Worm (Caenorhabditis elegans) whole organism, L1 larva: ENCODE measurements around the gene C40H1.8.

ENCODE experiments used
- C16A3.4 ChIP-seq: fragments of 150-350 bp; optimal IDR thresholded peaks from 2 replicates; lab custom pipeline; 2014; ENCODE audit warnings: missing biosample characterization, missing genetic modification characterization
- C34B4.2 ChIP-seq: sonication (generic microtip); optimal IDR thresholded peaks from 2 replicates; lab custom pipeline; 2017; ENCODE audit warnings: mild to moderate bottlenecking, missing genetic modification characterization, missing compliant biosample characterization
- F16B12.6 ChIP-seq: fragments of 150-350 bp; optimal IDR thresholded peaks from 2 replicates; lab custom pipeline; 2014; ENCODE audit warnings: missing biosample characterization, missing genetic modification characterization
- Y116A8C.19 ChIP-seq: sonication (generic microtip); optimal IDR thresholded peaks from 2 replicates; lab custom pipeline; 2016; ENCODE audit warnings: missing compliant biosample characterization, missing genetic modification characterization, borderline replicate concordance
- aha-1 ChIP-seq: fragments of 150-350 bp; optimal IDR thresholded peaks from 2 replicates; lab custom pipeline; 2014; ENCODE audit warnings: missing biosample characterization, missing genetic modification characterization
- alr-1 ChIP-seq: fragments of 200-800 bp; sonication (Bioruptor generic); optimal IDR thresholded peaks from 2 replicates; lab custom pipeline; 2018; ENCODE audit warnings: borderline replicate concordance, mild to moderate bottlenecking, missing genetic modification characterization, missing compliant biosample characterization
- blmp-1 ChIP-seq: fragments of 150-350 bp; optimal IDR thresholded peaks from 2 replicates; lab custom pipeline; 2014; ENCODE audit warnings: missing biosample characterization, missing genetic modification characterization
- ceh-63 ChIP-seq: fragments of 200-800 bp; sonication (Bioruptor generic); optimal IDR thresholded peaks from 2 replicates; lab custom pipeline; 2018; ENCODE audit warnings: mild to moderate bottlenecking, missing genetic modification characterization, missing compliant biosample characterization
- ceh-8 ChIP-seq: fragments of 200-800 bp; sonication (Bioruptor generic); optimal IDR thresholded peaks from 2 replicates; lab custom pipeline; 2018; ENCODE audit warnings: mild to moderate bottlenecking, missing genetic modification characterization, moderate library complexity, missing compliant biosample characterization
- ceh-90 ChIP-seq: sonication (generic microtip); optimal IDR thresholded peaks from 2 replicates; lab custom pipeline; 2016; ENCODE audit warnings: missing genetic modification characterization, missing compliant biosample characterization
- efl-1 ChIP-seq, 4 experiments: fragments of 150-350 bp; optimal IDR thresholded peaks in 3 of 4; peaks in 1 of 4; 1 replicate in 1 of 4; 2 replicates in 3 of 4; lab custom pipeline; 2014; ENCODE audit warnings: missing biosample characterization in 2 of 4, missing genetic modification characterization in 2 of 4, missing genetic modification reagents in 2 of 4
- efl-3 ChIP-seq: fragments of 200-800 bp; sonication (Bioruptor generic); optimal IDR thresholded peaks from 2 replicates; lab custom pipeline; 2018; ENCODE audit warnings: mild to moderate bottlenecking, missing genetic modification characterization, missing compliant biosample characterization
- egl-27 ChIP-seq, 2 experiments: fragments of 150-350 bp in 1 of 2; sonication (generic microtip); optimal IDR thresholded peaks; 3 replicates each; lab custom pipeline; 2017 to 2018; ENCODE audit warnings: missing biosample characterization in 2 of 2, missing genetic modification characterization in 2 of 2, missing genetic modification reagents in 2 of 2
- fos-1 ChIP-seq: fragments of 150-350 bp; optimal IDR thresholded peaks from 2 replicates; lab custom pipeline; 2014; ENCODE audit warnings: missing biosample characterization, missing genetic modification characterization
- hlh-17 ChIP-seq: fragments of 200-800 bp; sonication (Bioruptor generic); optimal IDR thresholded peaks from 2 replicates; lab custom pipeline; 2018; ENCODE audit warnings: missing genetic modification characterization, mild to moderate bottlenecking, missing compliant biosample characterization, moderate library complexity, borderline replicate concordance
- irx-1 ChIP-seq: sonication (generic microtip); optimal IDR thresholded peaks from 2 replicates; lab custom pipeline; 2016; ENCODE audit warnings: missing genetic modification characterization, missing compliant biosample characterization
- jun-1 ChIP-seq: fragments of 150-350 bp; optimal IDR thresholded peaks from 2 replicates; lab custom pipeline; 2014; ENCODE audit warnings: missing biosample characterization, missing genetic modification reagents, missing genetic modification characterization
- lin-35 ChIP-seq, 2 experiments: fragments of 150-350 bp; optimal IDR thresholded peaks; 2 replicates each; lab custom pipeline; 2014; ENCODE audit warnings: missing biosample characterization in 2 of 2, missing genetic modification characterization in 2 of 2, missing genetic modification reagents in 2 of 2
- mab-9 ChIP-seq: fragments of 200-800 bp; sonication (Bioruptor generic); IDR thresholded peaks from 2 replicates; pipeline ENCODE4 v1.3.6; 2022; ENCODE audit warnings: missing genetic modification reagents, missing genetic modification characterization, missing compliant biosample characterization
- mdl-1 ChIP-seq, 2 experiments: fragments of 150-350 bp; optimal IDR thresholded peaks; 2 replicates each; lab custom pipeline; 2014 to 2017; ENCODE audit warnings: missing biosample characterization in 2 of 2, missing genetic modification characterization in 2 of 2, inconsistent platforms in 1 of 2
- mep-1 ChIP-seq: fragments of 150-350 bp; optimal IDR thresholded peaks from 2 replicates; lab custom pipeline; 2014; ENCODE audit warnings: missing biosample characterization, missing genetic modification characterization
- nhr-11 ChIP-seq: fragments of 150-350 bp; optimal IDR thresholded peaks from 2 replicates; lab custom pipeline; 2014; ENCODE audit warnings: missing biosample characterization, missing genetic modification characterization
- nhr-20 ChIP-seq: sonication (generic microtip); optimal IDR thresholded peaks from 2 replicates; lab custom pipeline; 2016; ENCODE audit warnings: mild to moderate bottlenecking, missing genetic modification characterization, missing compliant biosample characterization
- nhr-76 ChIP-seq: sonication (generic microtip); optimal IDR thresholded peaks from 2 replicates; lab custom pipeline; 2017; ENCODE audit warnings: missing biosample characterization, missing genetic modification characterization
- nhr-77 ChIP-seq: fragments of 150-350 bp; optimal IDR thresholded peaks from 2 replicates; lab custom pipeline; 2014; ENCODE audit warnings: missing biosample characterization, missing genetic modification characterization
- nhr-85 ChIP-seq: sonication (generic microtip); peaks from one replicate; lab custom pipeline; 2016; ENCODE audit warnings: missing genetic modification characterization, inconsistent platforms, missing compliant biosample characterization
- pax-3 ChIP-seq: fragments of 200-800 bp; sonication (Bioruptor generic); optimal IDR thresholded peaks from 2 replicates; lab custom pipeline; 2018; ENCODE audit warnings: mild to moderate bottlenecking, missing genetic modification characterization, moderate library complexity, missing compliant biosample characterization
- pqm-1 ChIP-seq: sonication (generic microtip); optimal IDR thresholded peaks from 3 replicates; lab custom pipeline; 2017; ENCODE audit warnings: missing biosample characterization, missing genetic modification characterization
- sptf-1 ChIP-seq: fragments of 150-350 bp; optimal IDR thresholded peaks from 2 replicates; lab custom pipeline; 2014; ENCODE audit warnings: missing biosample characterization, missing genetic modification characterization
- tbx-2 ChIP-seq: sonication (generic microtip); optimal IDR thresholded peaks from 2 replicates; lab custom pipeline; 2016; ENCODE audit warnings: missing genetic modification characterization, missing compliant biosample characterization
- tlp-1 ChIP-seq: fragments of 150-350 bp; optimal IDR thresholded peaks from 2 replicates; lab custom pipeline; 2014; ENCODE audit warnings: missing biosample characterization, missing genetic modification characterization
- unc-130 ChIP-seq: fragments of 150-350 bp; optimal IDR thresholded peaks from 2 replicates; lab custom pipeline; 2017; ENCODE audit warnings: missing biosample characterization, missing genetic modification characterization, inconsistent platforms
- unc-30 ChIP-seq: sonication (generic microtip); optimal IDR thresholded peaks from 2 replicates; lab custom pipeline; 2017; ENCODE audit warnings: missing biosample characterization, missing genetic modification characterization
- unc-62 ChIP-seq: fragments of 150-350 bp; optimal IDR thresholded peaks from 2 replicates; lab custom pipeline; 2014; ENCODE audit warnings: missing biosample characterization, missing genetic modification reagents, missing genetic modification characterization
- unc-86 ChIP-seq: sonication (generic microtip); optimal IDR thresholded peaks from 2 replicates; lab custom pipeline; 2016; ENCODE audit warnings: missing genetic modification characterization, missing compliant biosample characterization
- vab-15 ChIP-seq: sonication (generic microtip); optimal IDR thresholded peaks from 2 replicates; lab custom pipeline; 2017; ENCODE audit warnings: missing genotype, mild to moderate bottlenecking, missing genetic modification characterization, missing compliant biosample characterization
- ztf-4 ChIP-seq: fragments of 150-350 bp; optimal IDR thresholded peaks from 2 replicates; lab custom pipeline; 2014; ENCODE audit warnings: missing biosample characterization, missing genetic modification characterization

The C40H1.8 gene

DNA sequence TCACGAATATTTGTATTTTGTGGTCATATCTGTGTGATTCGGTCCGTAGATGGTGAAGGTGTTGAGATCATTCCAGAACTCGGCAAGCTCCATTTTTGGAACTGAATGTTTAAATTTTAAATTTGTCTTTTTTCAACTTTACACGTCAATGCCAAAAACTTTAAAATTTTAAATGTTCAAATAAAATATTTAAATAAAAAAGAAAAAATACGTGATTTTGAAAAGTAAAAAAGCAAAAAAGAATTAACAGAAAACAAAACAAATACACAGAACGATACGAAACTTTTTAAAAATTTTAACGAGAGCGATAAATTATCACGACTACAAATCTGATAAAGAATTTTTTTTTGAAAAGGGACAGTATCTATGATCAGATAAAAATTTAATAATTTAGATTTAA is 19.7 kb downstream of the C40H1.8 start, which contains the start of gene elo-4:
Gene elo-4 (minus strand): TSS at position 101 of the 400 bp plus-strand sequence.
- TF ChIP-seq lin-35 (GFP tag; optimal IDR thresholded peaks at IDR 0.05; lab: Kevin White, UChicago): no peak
- TF ChIP-seq pqm-1 (tag; lab: Kevin White, UChicago): no peak
- TF ChIP-seq unc-62: no peak
- TF ChIP-seq jun-1 (tag; lab: Kevin White, UChicago): no peak
- no peak for TF ChIP-seq mep-1 (tag; lab: Kevin White, UChicago)
- no peak for TF ChIP-seq nhr-76
- TF ChIP-seq ztf-4: no peak
- no peak for TF ChIP-seq alr-1
- TF ChIP-seq aha-1 (tag; lab: Kevin White, UChicago): no peak
- no peak for TF ChIP-seq Y116A8C.19
- no peak for TF ChIP-seq F16B12.6 (tag; lab: Kevin White, UChicago)

DNA sequence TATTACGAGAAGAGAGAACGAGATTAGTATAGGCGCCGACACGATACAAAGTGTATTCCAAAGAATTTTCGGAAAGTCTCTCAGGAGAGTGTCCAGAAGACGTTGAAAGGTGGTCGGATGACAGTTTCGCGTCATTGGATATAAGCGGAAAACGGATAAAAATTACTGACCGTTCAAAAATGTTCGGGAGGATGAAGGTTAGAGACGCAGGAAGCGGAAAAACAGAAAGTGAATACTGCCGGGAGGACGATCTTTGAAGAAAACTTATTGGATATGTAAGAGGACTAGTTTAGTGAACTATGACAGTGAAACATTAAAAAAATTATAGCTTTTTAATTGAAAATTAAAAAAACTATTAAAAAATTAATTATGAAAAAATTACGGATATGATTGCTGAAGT is 20.6 kb downstream of the C40H1.8 start:
- no peak for TF ChIP-seq fos-1
- peak; percentile 95 for TF ChIP-seq blmp-1 (tag; lab: Kevin White, UChicago)
- TF ChIP-seq sptf-1 (tag; lab: Kevin White, UChicago): no peak
- no peak for TF ChIP-seq C16A3.4
- TF ChIP-seq unc-130 (tag; lab: Kevin White, UChicago): no peak
- no peak for TF ChIP-seq ceh-90 (tag; lab: Kevin White, UChicago)
- no peak for TF ChIP-seq ceh-8 (GFP tag; lab: Kevin White, UChicago)

DNA sequence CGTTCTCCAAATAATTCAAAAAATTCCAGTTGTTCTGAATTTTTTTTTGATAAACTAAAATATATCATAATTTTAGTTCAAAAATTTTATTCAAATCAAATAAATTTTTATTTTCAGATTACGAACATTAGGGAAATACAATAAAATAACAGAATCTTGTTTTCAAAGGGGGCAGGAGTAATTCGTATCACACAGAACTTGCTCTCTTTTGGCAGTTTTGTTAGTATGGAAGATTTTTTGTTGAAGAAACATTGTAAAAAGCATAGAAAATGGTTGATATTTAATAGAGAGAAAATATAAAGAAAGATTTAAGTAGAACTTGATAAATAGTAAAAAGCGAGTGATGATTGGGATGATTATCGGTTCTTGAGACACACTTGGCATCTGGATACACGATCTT is 22.3 kb downstream of the C40H1.8 start:
- TF ChIP-seq unc-30 (tag; lab: Kevin White, UChicago) (no peak), nhr-20 (tag; lab: Kevin White, UChicago) (no peak), mab-9 (GFP tag; lab: Robert Waterston, UW) (no peak), hlh-17 (GFP tag; lab: Kevin White, UChicago) (no peak), unc-86 (tag; lab: Kevin White, UChicago) (no peak), vab-15 (tag; lab: Kevin White, UChicago) (no peak), tbx-2 (tag; lab: Kevin White, UChicago) (no peak), tlp-1 (tag; lab: Kevin White, UChicago) (no peak)

DNA sequence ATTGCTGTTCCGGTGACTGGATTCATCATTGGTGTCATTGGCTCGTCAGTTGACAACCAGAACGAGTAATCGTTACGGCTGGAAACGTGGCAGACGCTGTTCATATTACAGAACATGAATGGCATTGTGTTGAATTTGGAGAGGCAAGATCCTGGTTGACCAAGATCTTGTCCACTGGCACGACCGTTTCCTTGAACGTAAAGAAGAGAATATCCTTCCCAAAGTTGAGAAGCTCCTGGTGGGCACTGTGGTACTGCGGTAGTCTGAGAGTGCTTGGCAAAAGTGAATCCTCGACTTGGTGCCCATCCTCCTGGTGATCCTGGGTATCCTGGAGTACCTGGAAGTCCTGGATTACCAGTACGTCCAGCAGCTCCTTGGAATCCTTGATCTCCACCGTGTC is 23.5 kb downstream of the C40H1.8 start:
- TF ChIP-seq nhr-77 (tag; lab: Kevin White, UChicago) (no peak), efl-1 (optimal IDR thresholded peaks at IDR 0.05; lab: Kevin White, UChicago) (no peak), efl-1 (GFP tag; optimal IDR thresholded peaks at IDR 0.05 in 1 of 2; lab: Kevin White, UChicago) (peak in 1 of 2 experiments; percentile 85)
- TF ChIP-seq, all 84 proteins: peak for 1

DNA sequence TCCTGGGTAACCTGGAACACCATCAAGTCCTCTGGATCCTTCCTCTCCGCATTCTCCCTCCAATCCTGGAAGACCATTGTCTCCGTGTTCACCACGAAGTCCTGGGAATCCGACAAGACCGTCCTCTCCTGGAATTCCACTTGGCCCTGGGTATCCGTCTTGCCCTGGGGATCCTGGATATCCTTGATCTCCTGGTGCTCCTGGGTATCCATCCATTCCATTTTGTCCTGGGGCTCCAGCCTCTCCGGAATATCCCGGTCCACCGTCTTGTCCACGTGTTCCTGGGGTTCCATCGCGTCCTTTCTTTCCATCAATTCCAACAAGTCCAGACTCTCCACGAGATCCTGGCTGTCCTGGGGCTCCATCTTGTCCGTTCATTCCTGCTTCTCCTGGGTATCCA is 25.5 kb downstream of the C40H1.8 start:
- TF ChIP-seq pqm-1 (tag; lab: Kevin White, UChicago) (no peak), C34B4.2 (tag; lab: Kevin White, UChicago) (no peak), egl-27 (tag; optimal IDR thresholded peaks at IDR 0.05; lab: Kevin White, UChicago) (no peak), jun-1 (tag; lab: Kevin White, UChicago) (no peak), unc-86 (tag; lab: Kevin White, UChicago) (no peak), nhr-85 (no peak), ceh-63 (GFP tag; lab: Kevin White, UChicago) (no peak), efl-3 (GFP tag; lab: Kevin White, UChicago) (no peak), alr-1 (no peak), irx-1 (tag; lab: Kevin White, UChicago) (no peak), ceh-90 (tag; lab: Kevin White, UChicago) (no peak), mdl-1 (tag; optimal IDR thresholded peaks at IDR 0.05; lab: Kevin White, UChicago) (no peak), nhr-11 (tag; lab: Kevin White, UChicago) (no peak), pax-3 (no peak)
